Fruit fly (Drosophila melanogaster) whole organism, embryonic: ENCODE data around the gene Setx.
A peak's percentile ranks its signal among the peaks of the same experiment; 100 is the strongest.

Source experiments
- CG10654 ChIP-seq: fragments of 200-800 bp; sonication (Bioruptor generic); optimal IDR thresholded peaks from 2 replicates; lab custom pipeline; 2016; ENCODE audit warnings: missing biosample characterization, missing genetic modification characterization
- CG18262 ChIP-seq: fragments of 200-800 bp; optimal IDR thresholded peaks from 3 replicates; lab custom pipeline; 2019; ENCODE audit warnings: missing biosample characterization, mild to moderate bottlenecking, missing genetic modification characterization, moderate library complexity
- Hr39 ChIP-seq: fragments of >200 bp; optimal IDR thresholded peaks from 2 replicates; lab custom pipeline; 2017
- Mrtf ChIP-seq: fragments of 200-800 bp; sonication (Bioruptor generic); IDR thresholded peaks from 3 replicates; pipeline ENCODE4 v1.3.6; 2022; ENCODE audit warnings: missing biosample characterization, missing genetic modification characterization
- chm ChIP-seq: fragments of 200-800 bp; sonication (Bioruptor generic); IDR thresholded peaks from 2 replicates; pipeline ENCODE4 v1.3.6; 2022; ENCODE audit warnings: missing biosample characterization, missing genetic modification characterization

- TF ChIP-seq chm (GFP tag; lab: Robert Waterston, UW), result peak; percentile 78; the same call in 1 of the 2 replicates
- peak; percentile 85 for TF ChIP-seq CG18262 (tag; lab: Kevin White, UChicago)
- peak; percentile 93 for TF ChIP-seq Mrtf (GFP tag; lab: Robert Waterston, UW)
- TF ChIP-seq Hr39 (lab: Kevin White, UChicago), result no peak
- TF ChIP-seq CG10654, result peak; percentile 90
These were observed 41.2 kb downstream of the Setx start for dm6 chr3L:8096106-8096558.
